Worm (Caenorhabditis elegans) whole organism, L4/young adult: ENCODE data around the gene C05C10.5.

Experiments
- W03F9.2 ChIP-seq: fragments of 150-350 bp; optimal IDR thresholded peaks from 2 replicates; lab custom pipeline; 2014; ENCODE audit warnings: missing biosample characterization, missing genetic modification characterization
- dao-5 ChIP-seq: sonication (generic microtip); optimal IDR thresholded peaks from 2 replicates; lab custom pipeline; 2016; ENCODE audit warnings: missing genotype, missing genetic modification characterization, moderate library complexity, missing compliant biosample characterization
- him-1 ChIP-seq: sonication (generic microtip); optimal IDR thresholded peaks from 2 replicates; lab custom pipeline; 2016; ENCODE audit warnings: missing genotype, missing genetic modification reagents, missing genetic modification characterization, missing compliant biosample characterization

ce11 chrII:9963808-9964207, 25.0 kb downstream of the C05C10.5 start:
- TF ChIP-seq dao-5 (no peak), W03F9.2 (tag; lab: Kevin White, UChicago) (no peak), him-1 (tag; lab: Kevin White, UChicago) (no peak)
